Worm (Caenorhabditis elegans) whole organism, midembryonic: Measurements from ENCODE around the gene pde-3.

Source experiments
- T22C8.4 ChIP-seq: fragments of 200-800 bp; sonication (Bioruptor generic); IDR thresholded peaks from 2 replicates; pipeline ENCODE4 v1.3.6; 2022; ENCODE audit warnings: missing genetic modification characterization, missing compliant biosample characterization
- flt-1 ChIP-seq: fragments of 200-800 bp; sonication (Bioruptor generic); IDR thresholded peaks from 2 replicates; pipeline ENCODE4 v1.3.6; 2022; ENCODE audit warnings: missing genetic modification characterization, missing compliant biosample characterization
- klf-2 ChIP-seq: fragments of 200-800 bp; sonication (Bioruptor generic); conservative IDR thresholded peaks from 2 replicates; pipeline ENCODE4 v1.3.6; 2022; ENCODE audit warnings: missing genetic modification reagents, missing genetic modification characterization, missing compliant biosample characterization
- med-1 ChIP-seq: sonication (generic microtip); optimal IDR thresholded peaks from 2 replicates; lab custom pipeline; 2017; ENCODE audit warnings: missing genetic modification characterization, mild to moderate bottlenecking, missing compliant biosample characterization, antibody characterized with exemption, missing genetic modification reagents; ENCODE audit not compliant: insufficient read depth
- ztf-29 ChIP-seq: fragments of 200-800 bp; sonication (Bioruptor generic); IDR thresholded peaks from 2 replicates; pipeline ENCODE4 v1.3.6; 2022; ENCODE audit warnings: missing genetic modification reagents, missing genetic modification characterization, missing compliant biosample characterization

- TF ChIP-seq flt-1 (GFP tag; lab: Robert Waterston, UW): no peak
- TF ChIP-seq med-1 (GFP tag; lab: Kevin White, UChicago): no peak
- no peak for TF ChIP-seq ztf-29
- no peak for TF ChIP-seq T22C8.4
- no peak for TF ChIP-seq klf-2 (GFP tag; lab: Robert Waterston, UW)
These were observed 21.5 kb downstream of the pde-3 start for ce11 chrII:14940980-14941379.
